Worm (Caenorhabditis elegans) whole organism, midembryonic: ENCODE results near the gene ZC250.5.

Experiments used
- T22C8.4 ChIP-seq: fragments of 200-800 bp; sonication (Bioruptor generic); IDR thresholded peaks from 2 replicates; pipeline ENCODE4 v1.3.6; 2022; ENCODE audit warnings: missing genetic modification characterization, missing compliant biosample characterization
- cog-1 ChIP-seq: sonication (generic microtip); optimal IDR thresholded peaks from 2 replicates; lab custom pipeline; 2016; ENCODE audit warnings: missing genetic modification characterization, missing compliant biosample characterization
- flt-1 ChIP-seq: fragments of 200-800 bp; sonication (Bioruptor generic); IDR thresholded peaks from 2 replicates; pipeline ENCODE4 v1.3.6; 2022; ENCODE audit warnings: missing genetic modification characterization, missing compliant biosample characterization
- klf-2 ChIP-seq: fragments of 200-800 bp; sonication (Bioruptor generic); conservative IDR thresholded peaks from 2 replicates; pipeline ENCODE4 v1.3.6; 2022; ENCODE audit warnings: missing genetic modification reagents, missing genetic modification characterization, missing compliant biosample characterization
- med-1 ChIP-seq: sonication (generic microtip); optimal IDR thresholded peaks from 2 replicates; lab custom pipeline; 2017; ENCODE audit warnings: missing genetic modification characterization, mild to moderate bottlenecking, missing compliant biosample characterization, antibody characterized with exemption, missing genetic modification reagents; ENCODE audit not compliant: insufficient read depth
- ref-1 ChIP-seq: fragments of 200-800 bp; sonication (Bioruptor generic); conservative IDR thresholded peaks from 2 replicates; pipeline ENCODE4 v1.3.6; 2022; ENCODE audit warnings: missing genetic modification reagents, missing genetic modification characterization, missing compliant biosample characterization
- tab-1 ChIP-seq: fragments of 200-800 bp; sonication (Bioruptor generic); IDR thresholded peaks from 2 replicates; pipeline ENCODE4 v1.3.6; 2022; ENCODE audit warnings: missing genetic modification characterization, missing compliant biosample characterization
- ztf-23 ChIP-seq: fragments of 200-800 bp; sonication (Bioruptor generic); IDR thresholded peaks from 2 replicates; pipeline ENCODE4 v1.3.6; 2022; ENCODE audit warnings: missing genetic modification reagents, missing genetic modification characterization, missing compliant biosample characterization
- ztf-29 ChIP-seq: fragments of 200-800 bp; sonication (Bioruptor generic); IDR thresholded peaks from 2 replicates; pipeline ENCODE4 v1.3.6; 2022; ENCODE audit warnings: missing genetic modification reagents, missing genetic modification characterization, missing compliant biosample characterization

Gene ZC250.5

DNA sequence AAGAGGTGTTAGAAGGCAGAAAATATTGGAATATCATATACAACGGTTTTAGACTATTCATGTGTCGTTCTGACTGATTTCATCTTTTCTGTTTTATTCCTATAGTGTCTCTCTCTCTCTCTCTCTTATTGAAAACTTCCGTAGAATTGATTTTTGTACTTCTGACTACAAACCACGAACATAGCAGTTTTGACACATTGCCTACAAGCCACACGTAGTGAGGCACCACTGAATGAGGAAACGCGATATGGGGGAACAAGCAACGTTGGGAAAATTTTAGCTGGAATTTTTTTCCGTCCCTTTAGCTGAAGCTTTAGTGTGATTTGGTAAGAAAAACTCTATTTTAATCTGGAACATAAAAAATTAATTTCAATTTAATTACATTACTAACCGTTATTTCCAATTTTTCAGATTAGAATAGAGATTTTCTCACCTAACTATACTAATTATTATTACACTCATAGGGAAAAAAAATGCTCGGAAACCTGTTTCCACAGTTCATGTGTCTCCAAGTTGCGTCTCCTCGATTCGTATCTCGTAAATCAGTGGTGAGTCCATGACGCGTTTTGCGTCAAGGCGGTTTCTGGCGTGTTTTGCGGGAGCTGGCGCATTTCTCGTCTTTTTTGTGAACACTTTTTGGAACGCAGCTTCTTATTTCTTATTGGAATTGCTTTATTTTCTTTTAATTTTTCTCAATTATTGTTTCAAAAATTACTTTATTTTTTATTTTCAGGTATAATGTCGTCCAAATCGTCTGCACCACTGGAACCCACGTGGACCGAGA, 14.9 kb upstream of the ZC250.5 start, which contains the start of the genes nhr-142 and F44E7.9:
nhr-142 (minus strand) TSS at position 57 of the 784 bp plus-strand sequence.
F44E7.9 (plus strand) TSS at position 734 of the 784 bp plus-strand sequence.
- TF ChIP-seq klf-2 (GFP tag; lab: Robert Waterston, UW) (no peak), med-1 (GFP tag; lab: Kevin White, UChicago) (no peak), ztf-29 (no peak), ztf-23 (GFP tag; lab: Robert Waterston, UW) (peak; percentile 79), T22C8.4 (GFP tag; lab: Robert Waterston, UW) (no peak), cog-1 (peak; percentile 33), tab-1 (GFP tag; lab: Robert Waterston, UW) (no peak), flt-1 (GFP tag; lab: Robert Waterston, UW) (no peak; the same call in none of the 2 replicates), ref-1 (no peak)

DNA sequence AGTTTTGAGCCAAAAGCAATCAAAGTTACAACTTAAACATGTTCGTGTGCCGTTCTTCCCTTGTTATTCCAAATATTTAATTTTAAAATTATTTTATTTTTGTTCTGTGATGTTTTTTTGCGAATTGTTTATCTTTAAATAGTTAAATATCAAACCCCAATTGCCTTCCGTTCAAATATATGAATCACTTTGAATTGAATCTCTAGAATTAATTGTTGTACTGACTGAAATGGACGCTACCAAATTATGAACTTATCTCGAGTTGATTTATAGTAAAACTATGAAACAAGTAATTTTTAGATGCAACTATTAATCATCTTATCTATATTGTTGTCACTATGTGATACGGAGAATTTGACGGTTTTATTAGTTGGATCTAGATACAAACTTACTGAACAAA, 13.5 kb upstream of the ZC250.5 start, which contains the start of gene ZC250.2:
ZC250.2 (plus strand) TSS at position 301 of the 400 bp plus-strand sequence.
- TF ChIP-seq cog-1 (no peak), tab-1 (GFP tag; lab: Robert Waterston, UW) (no peak), ztf-29 (no peak), klf-2 (GFP tag; lab: Robert Waterston, UW) (no peak)

- TF ChIP-seq ztf-23 (GFP tag; lab: Robert Waterston, UW) (no peak), ztf-29 (no peak), klf-2 (GFP tag; lab: Robert Waterston, UW) (no peak)
Measured at ce11 chrV:5798132-5798531, 7.4 kb upstream of the ZC250.5 start, which contains the start of gene nstp-3. Gene nstp-3 (minus strand): TSS chrV:5798232.

- no peak for TF ChIP-seq cog-1
- TF ChIP-seq klf-2 (GFP tag; lab: Robert Waterston, UW), result no peak
- TF ChIP-seq ztf-29, result no peak
- no peak for TF ChIP-seq med-1 (GFP tag; lab: Kevin White, UChicago)
- TF ChIP-seq ref-1, result no peak
- no peak for TF ChIP-seq tab-1 (GFP tag; lab: Robert Waterston, UW)
- no peak for TF ChIP-seq T22C8.4 (GFP tag; lab: Robert Waterston, UW)
- TF ChIP-seq ztf-23 (GFP tag; lab: Robert Waterston, UW), result no peak
- TF ChIP-seq flt-1 (GFP tag; lab: Robert Waterston, UW), result no peak
Measured at ce11 chrV:5799373-5799772, 6.2 kb upstream of the ZC250.5 start, which contains the start of gene cyn-17. Gene cyn-17 (plus strand): TSS chrV:5799673.

ce11 chrV:5813060-5813659, 7.6 kb downstream of the ZC250.5 start, which contains the start of gene ZC250.4:
Gene ZC250.4 (minus strand): TSS chrV:5813137.
- no peak for TF ChIP-seq klf-2 (GFP tag; lab: Robert Waterston, UW)
- no peak for TF ChIP-seq med-1 (GFP tag; lab: Kevin White, UChicago)
- TF ChIP-seq ztf-29, result no peak
- TF ChIP-seq flt-1 (GFP tag; lab: Robert Waterston, UW), result no peak
- TF ChIP-seq tab-1 (GFP tag; lab: Robert Waterston, UW), result no peak
- no peak for TF ChIP-seq ref-1
- no peak for TF ChIP-seq cog-1
- no peak for TF ChIP-seq T22C8.4 (GFP tag; lab: Robert Waterston, UW)
- TF ChIP-seq ztf-23 (GFP tag; lab: Robert Waterston, UW), result no peak

DNA sequence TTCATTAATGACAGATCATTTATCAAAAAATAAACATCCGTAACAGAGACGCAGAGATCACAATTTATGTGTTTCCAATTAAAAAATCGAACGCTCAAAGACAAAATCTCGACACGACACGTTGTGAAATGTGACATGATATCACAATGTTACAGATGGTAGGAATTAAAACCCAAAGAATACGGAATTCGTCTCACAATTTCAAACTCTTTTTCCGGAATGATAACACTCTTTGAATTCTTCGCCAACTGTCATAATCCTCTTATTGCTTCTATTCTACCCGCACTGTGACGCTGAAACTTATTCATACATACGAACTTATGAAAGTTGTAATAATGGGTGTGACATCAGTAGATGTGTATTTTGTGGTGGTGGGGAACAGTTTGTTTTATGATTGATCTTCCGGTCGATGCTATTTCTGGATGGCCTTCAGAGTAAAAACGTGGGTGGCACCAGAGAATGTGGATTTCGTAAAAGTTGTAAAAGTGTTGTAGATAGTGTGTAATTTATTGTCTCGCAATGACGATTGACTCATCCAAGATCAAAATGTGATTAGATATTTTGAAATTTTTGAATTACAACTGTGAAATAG, 11.0 kb downstream of the ZC250.5 start:
- TF ChIP-seq med-1 (GFP tag; lab: Kevin White, UChicago), result no peak
- no peak for TF ChIP-seq klf-2 (GFP tag; lab: Robert Waterston, UW)
- TF ChIP-seq ztf-29, result no peak
- TF ChIP-seq flt-1 (GFP tag; lab: Robert Waterston, UW), result no peak
- no peak for TF ChIP-seq ztf-23 (GFP tag; lab: Robert Waterston, UW)
- no peak for TF ChIP-seq T22C8.4 (GFP tag; lab: Robert Waterston, UW)
- TF ChIP-seq cog-1, result no peak
- no peak for TF ChIP-seq ref-1
- TF ChIP-seq tab-1 (GFP tag; lab: Robert Waterston, UW), result no peak

DNA sequence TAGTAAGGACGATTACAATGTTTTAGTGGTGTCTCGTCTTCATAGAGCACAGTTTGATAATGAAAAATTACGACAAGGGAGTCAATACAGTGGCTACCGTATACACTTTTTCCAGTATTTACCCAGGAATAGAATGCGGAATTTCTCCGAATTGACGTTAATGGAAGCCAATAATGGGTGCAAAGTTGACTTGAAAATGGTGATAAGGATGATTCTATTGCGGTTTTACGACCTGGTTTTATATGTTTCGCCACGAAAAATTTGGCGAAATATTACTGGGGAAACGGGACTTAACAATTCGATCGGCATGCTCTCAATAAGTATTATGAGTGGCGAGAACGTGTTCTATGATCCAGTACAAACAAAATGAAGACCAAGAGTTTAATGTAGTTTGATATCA, 14.3 kb downstream of the ZC250.5 start:
- no peak for TF ChIP-seq T22C8.4 (GFP tag; lab: Robert Waterston, UW)
- TF ChIP-seq ztf-23 (GFP tag; lab: Robert Waterston, UW), result no peak
- TF ChIP-seq klf-2 (GFP tag; lab: Robert Waterston, UW), result no peak
- no peak for TF ChIP-seq med-1 (GFP tag; lab: Kevin White, UChicago)
- no peak for TF ChIP-seq tab-1 (GFP tag; lab: Robert Waterston, UW)
- TF ChIP-seq ztf-29, result no peak
- TF ChIP-seq flt-1 (GFP tag; lab: Robert Waterston, UW), result no peak
- TF ChIP-seq ref-1, result no peak
- TF ChIP-seq cog-1, result no peak

DNA sequence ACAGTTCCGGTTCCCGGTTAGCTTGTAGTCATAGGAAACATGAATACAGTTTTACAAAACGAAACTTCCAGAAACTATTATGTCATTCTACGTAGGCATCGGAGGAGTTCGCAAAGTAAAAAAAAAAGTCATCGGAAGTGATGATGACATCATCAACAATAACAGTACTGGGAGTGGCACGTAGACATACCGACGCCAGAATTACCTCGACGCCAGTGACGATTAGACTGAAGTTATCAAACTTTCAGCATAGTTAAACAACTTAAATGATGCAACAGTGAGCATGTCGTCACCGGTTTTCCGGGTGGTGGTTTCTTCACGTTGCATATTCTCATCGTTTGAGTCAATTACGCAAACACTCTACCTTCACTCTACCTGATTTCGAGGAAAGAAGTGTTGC, 14.8 kb downstream of the ZC250.5 start:
- TF ChIP-seq ztf-23 (GFP tag; lab: Robert Waterston, UW) (no peak), cog-1 (no peak), ztf-29 (no peak), T22C8.4 (GFP tag; lab: Robert Waterston, UW) (no peak), med-1 (GFP tag; lab: Kevin White, UChicago) (no peak), klf-2 (GFP tag; lab: Robert Waterston, UW) (no peak), tab-1 (GFP tag; lab: Robert Waterston, UW) (no peak), flt-1 (GFP tag; lab: Robert Waterston, UW) (no peak), ref-1 (no peak)
